Fruit fly (Drosophila melanogaster) whole organism, embryonic: ENCODE results near the gene CG1074.
A peak's percentile ranks its signal among the peaks of the same experiment; 100 is the strongest.

Experiments
- Bdp1 ChIP-seq: fragments of 200-800 bp; sonication (Bioruptor generic); optimal IDR thresholded peaks from 3 replicates; lab custom pipeline; 2016; ENCODE audit warnings: missing biosample characterization, missing genetic modification characterization
- Bgb ChIP-seq: fragments of 200-800 bp; sonication (Bioruptor generic); IDR thresholded peaks from 2 replicates; pipeline ENCODE4 v1.3.6; 2022; ENCODE audit warnings: missing biosample characterization, missing genetic modification characterization; ENCODE audit not compliant: partially characterized antibody
- CG1024 ChIP-seq: fragments of 200-800 bp; sonication (Bioruptor generic); IDR thresholded peaks from 2 replicates; pipeline ENCODE4 v1.3.6; 2022; ENCODE audit warnings: missing biosample characterization, missing genetic modification characterization
- CG11456 ChIP-seq: fragments of 200-800 bp; sonication (Bioruptor generic); IDR thresholded peaks from 3 replicates; pipeline ENCODE4 v1.3.6; 2022; ENCODE audit warnings: missing biosample characterization, missing genetic modification characterization
- CG12769 ChIP-seq: fragments of 200-800 bp; sonication (Bioruptor generic); optimal IDR thresholded peaks from 2 replicates; lab custom pipeline; 2019; ENCODE audit warnings: missing biosample characterization, mild to moderate bottlenecking, missing genetic modification characterization, moderate library complexity
- CG13894 ChIP-seq: fragments of 200-800 bp; sonication (Bioruptor generic); optimal IDR thresholded peaks from 3 replicates; lab custom pipeline; 2018; ENCODE audit warnings: missing biosample characterization, mild to moderate bottlenecking, missing genetic modification characterization, moderate library complexity
- CG15073 ChIP-seq: fragments of 200-800 bp; sonication (Bioruptor generic); optimal IDR thresholded peaks from 2 replicates; lab custom pipeline; 2016; ENCODE audit warnings: missing biosample characterization, missing genetic modification characterization
- CG15514 ChIP-seq: fragments of 200-800 bp; sonication (Bioruptor generic); optimal IDR thresholded peaks from 3 replicates; lab custom pipeline; 2017; ENCODE audit warnings: missing biosample characterization, missing genetic modification characterization, mild to moderate bottlenecking, moderate library complexity, missing genetic modification reagents
- CG17359 ChIP-seq: fragments of 200-800 bp; sonication (Bioruptor generic); optimal IDR thresholded peaks from 3 replicates; lab custom pipeline; 2018; ENCODE audit warnings: missing biosample characterization, mild to moderate bottlenecking, missing genetic modification characterization, moderate library complexity
- CG17829 ChIP-seq: fragments of 200-800 bp; optimal IDR thresholded peaks from 2 replicates; lab custom pipeline; 2019; ENCODE audit warnings: missing biosample characterization, mild to moderate bottlenecking, missing genetic modification characterization, moderate library complexity
- CG1832 ChIP-seq: fragments of 200-800 bp; sonication (Bioruptor generic); optimal IDR thresholded peaks from 2 replicates; lab custom pipeline; 2017; ENCODE audit warnings: missing biosample characterization, mild to moderate bottlenecking, missing genetic modification characterization, inconsistent platforms
- CG18619 ChIP-seq: fragments of 200-800 bp; sonication (Bioruptor generic); optimal IDR thresholded peaks from 3 replicates; lab custom pipeline; 2017; ENCODE audit warnings: missing biosample characterization, mild to moderate bottlenecking, missing genetic modification characterization
- CG2202 ChIP-seq: fragments of 200-800 bp; sonication (Bioruptor generic); optimal IDR thresholded peaks from 2 replicates; lab custom pipeline; 2018; ENCODE audit warnings: missing biosample characterization, mild to moderate bottlenecking, missing genetic modification characterization
- CG3163 ChIP-seq: fragments of 200-800 bp; sonication (Bioruptor generic); optimal IDR thresholded peaks from 3 replicates; lab custom pipeline; 2016; ENCODE audit warnings: missing biosample characterization, missing genetic modification characterization
- CG34422 ChIP-seq: fragments of 200-800 bp; sonication (Bioruptor generic); IDR thresholded peaks from 3 replicates; pipeline ENCODE4 v1.3.6; 2022; ENCODE audit warnings: missing biosample characterization, missing genetic modification characterization
- CG5180 ChIP-seq: fragments of 200-800 bp; sonication (Bioruptor generic); optimal IDR thresholded peaks from 3 replicates; lab custom pipeline; 2017; ENCODE audit warnings: missing biosample characterization, missing genetic modification characterization, mild to moderate bottlenecking, moderate library complexity, missing genetic modification reagents
- CG8089 ChIP-seq: fragments of 200-800 bp; sonication (Bioruptor generic); optimal IDR thresholded peaks from 3 replicates; lab custom pipeline; 2016; ENCODE audit warnings: missing biosample characterization, missing genetic modification characterization
- CG8290 ChIP-seq, 3 experiments: fragments of 200-800 bp; sonication (Bioruptor generic); optimal IDR thresholded peaks; 2 replicates each; lab custom pipeline; 2016 to 2019; ENCODE audit warnings: missing biosample characterization in 3 of 3, missing genetic modification characterization in 3 of 3, mild to moderate bottlenecking in 2 of 3, moderate library complexity in 1 of 3
- Dfd ChIP-seq, 2 experiments: fragments of >200 bp; optimal IDR thresholded peaks; 2 replicates each; lab custom pipeline; 2017; ENCODE audit warnings: missing biosample characterization in 2 of 2, missing genetic modification characterization in 2 of 2
- Eip74EF ChIP-seq, 2 experiments: fragments of 200-800 bp in 1 of 2; fragments of >200 bp in 1 of 2; sonication (Bioruptor generic) in 1 of 2; optimal IDR thresholded peaks; 2 replicates each; lab custom pipeline; 2017 to 2019; ENCODE audit warnings: missing biosample characterization in 2 of 2, missing genetic modification characterization in 2 of 2, mild to moderate bottlenecking in 1 of 2, moderate library complexity in 1 of 2
- Hand ChIP-seq: fragments of 200-800 bp; sonication (Bioruptor generic); optimal IDR thresholded peaks from 2 replicates; lab custom pipeline; 2017; ENCODE audit warnings: mild to moderate bottlenecking, missing biosample characterization, missing genetic modification reagents, missing genetic modification characterization
- Hmx ChIP-seq: fragments of 200-800 bp; sonication (Bioruptor generic); optimal IDR thresholded peaks from 2 replicates; lab custom pipeline; 2016; ENCODE audit warnings: missing biosample characterization, missing genetic modification characterization
- Hr51 ChIP-seq, 2 experiments: fragments of 200-800 bp; sonication (Bioruptor generic); optimal IDR thresholded peaks; 2 replicates in 1 of 2; 3 replicates in 1 of 2; lab custom pipeline; 2016 to 2018; ENCODE audit warnings: missing biosample characterization in 2 of 2, missing genetic modification characterization in 2 of 2, mild to moderate bottlenecking in 1 of 2, moderate library complexity in 1 of 2
- Hsf ChIP-seq: fragments of 200-800 bp; sonication (Bioruptor generic); optimal IDR thresholded peaks from 3 replicates; lab custom pipeline; 2016; ENCODE audit warnings: missing biosample characterization, missing genetic modification characterization
- MESR4 ChIP-seq: fragments of 200-800 bp; sonication (Bioruptor generic); optimal IDR thresholded peaks from 2 replicates; lab custom pipeline; 2018; ENCODE audit warnings: missing biosample characterization, mild to moderate bottlenecking, missing genetic modification characterization, moderate library complexity
- Med ChIP-seq: fragments of 200-800 bp; sonication (Bioruptor generic); peaks from one replicate; lab custom pipeline; 2016; ENCODE audit warnings: missing biosample characterization, missing genetic modification characterization, mild to moderate bottlenecking, inconsistent platforms, moderate library complexity
- Mrtf ChIP-seq: fragments of 200-800 bp; sonication (Bioruptor generic); IDR thresholded peaks from 3 replicates; pipeline ENCODE4 v1.3.6; 2022; ENCODE audit warnings: missing biosample characterization, missing genetic modification characterization
- NFAT ChIP-seq: fragments of 200-800 bp; sonication (Bioruptor generic); IDR thresholded peaks from 2 replicates; pipeline ENCODE4 v1.3.6; 2022; ENCODE audit warnings: missing biosample characterization, missing genetic modification characterization
- Poxn ChIP-seq: fragments of 200-800 bp; sonication (Bioruptor generic); IDR thresholded peaks from 2 replicates; pipeline ENCODE4 v1.3.6; 2022; ENCODE audit warnings: missing biosample characterization, missing genetic modification characterization
- Sry-β ChIP-seq: fragments of 200-800 bp; sonication (Bioruptor generic); optimal IDR thresholded peaks from 2 replicates; lab custom pipeline; 2018; ENCODE audit warnings: missing biosample characterization, mild to moderate bottlenecking, missing genetic modification characterization, moderate library complexity
- Stat92E ChIP-seq, 3 experiments: fragments of >200 bp in 2 of 3; fragments of 200-800 bp in 1 of 3; sonication (Bioruptor generic) in 1 of 3; optimal IDR thresholded peaks; 2 replicates each; lab custom pipeline; 2017 to 2019; ENCODE audit warnings: missing biosample characterization in 3 of 3, missing genetic modification characterization in 3 of 3, mild to moderate bottlenecking in 1 of 3, moderate library complexity in 1 of 3
- Trl ChIP-seq, 3 experiments: fragments of >200 bp in 2 of 3; fragments of 200-800 bp in 1 of 3; sonication (Bioruptor generic) in 1 of 3; optimal IDR thresholded peaks; 2 replicates in 1 of 3; 3 replicates in 2 of 3; lab custom pipeline; 2016 to 2017; ENCODE audit warnings: missing biosample characterization in 1 of 3, missing genetic modification characterization in 1 of 3
- amos ChIP-seq: fragments of 200-800 bp; sonication (Bioruptor generic); IDR thresholded peaks from 2 replicates; pipeline ENCODE4 v1.3.6; 2022; ENCODE audit warnings: missing biosample characterization, missing genetic modification characterization; ENCODE audit not compliant: partially characterized antibody
- ap ChIP-seq: fragments of 200-800 bp; sonication (Bioruptor generic); IDR thresholded peaks from 2 replicates; pipeline ENCODE4 v1.3.6; 2022; ENCODE audit warnings: missing biosample characterization, missing genetic modification characterization
- cad ChIP-seq: fragments of >200 bp; optimal IDR thresholded peaks from 2 replicates; lab custom pipeline; 2017; ENCODE audit warnings: missing biosample characterization, missing genetic modification characterization
- cato ChIP-seq: fragments of 200-800 bp; sonication (Bioruptor generic); optimal IDR thresholded peaks from 2 replicates; lab custom pipeline; 2016; ENCODE audit warnings: missing biosample characterization, missing genetic modification characterization, borderline replicate concordance
- cg ChIP-seq: fragments of 200-800 bp; sonication (Bioruptor generic); optimal IDR thresholded peaks from 3 replicates; lab custom pipeline; 2019; ENCODE audit warnings: missing biosample characterization, mild to moderate bottlenecking, missing genetic modification characterization, moderate library complexity
- gsb ChIP-seq: fragments of 200-800 bp; sonication (Bioruptor generic); IDR thresholded peaks from 2 replicates; pipeline ENCODE4 v1.3.6; 2022; ENCODE audit warnings: missing biosample characterization, missing genetic modification characterization
- hkb ChIP-seq, 2 experiments: fragments of 200-800 bp in 1 of 2; fragments of >200 bp in 1 of 2; sonication (Bioruptor generic) in 1 of 2; IDR thresholded peaks in 1 of 2; optimal IDR thresholded peaks in 1 of 2; 2 replicates each; pipeline versions ENCODE4 v1.3.6 to Lab custom; 2017 to 2022; ENCODE audit warnings: missing biosample characterization in 1 of 2, missing genetic modification characterization in 1 of 2
- kah ChIP-seq: fragments of 200-800 bp; sonication (Bioruptor generic); optimal IDR thresholded peaks from 2 replicates; lab custom pipeline; 2018; ENCODE audit warnings: missing biosample characterization, mild to moderate bottlenecking, missing genetic modification characterization
- phol ChIP-seq: fragments of 200-800 bp; sonication (Bioruptor generic); optimal IDR thresholded peaks from 3 replicates; lab custom pipeline; 2018; ENCODE audit warnings: missing biosample characterization, mild to moderate bottlenecking, missing genetic modification characterization, moderate library complexity
- pros ChIP-seq: fragments of 200-800 bp; sonication (Bioruptor generic); optimal IDR thresholded peaks from 3 replicates; lab custom pipeline; 2019; ENCODE audit warnings: missing biosample characterization, mild to moderate bottlenecking, missing genetic modification characterization, moderate library complexity
- sc ChIP-seq, 3 experiments: fragments of >200 bp in 2 of 3; fragments of 200-800 bp in 1 of 3; sonication (Bioruptor generic) in 1 of 3; optimal IDR thresholded peaks; 2 replicates in 2 of 3; 3 replicates in 1 of 3; lab custom pipeline; 2017; ENCODE audit warnings: mild to moderate bottlenecking in 1 of 3, missing biosample characterization in 1 of 3, missing genetic modification characterization in 1 of 3, missing genetic modification reagents in 1 of 3
- sd ChIP-seq: fragments of 200-800 bp; sonication (Bioruptor generic); optimal IDR thresholded peaks from 3 replicates; lab custom pipeline; 2018; ENCODE audit warnings: missing biosample characterization, mild to moderate bottlenecking, missing genetic modification characterization, moderate library complexity
- vfl ChIP-seq: fragments of 200-800 bp; sonication (Bioruptor generic); optimal IDR thresholded peaks from 2 replicates; lab custom pipeline; 2016; ENCODE audit warnings: missing biosample characterization, missing genetic modification characterization
- vvl ChIP-seq: fragments of 200-800 bp; sonication (Bioruptor generic); IDR thresholded peaks from 2 replicates; pipeline ENCODE4 v1.3.6; 2022; ENCODE audit warnings: missing biosample characterization, missing genetic modification characterization
- zen2 ChIP-seq: fragments of 200-800 bp; sonication (Bioruptor generic); IDR thresholded peaks from 3 replicates; pipeline ENCODE4 v1.3.6; 2022; ENCODE audit warnings: missing biosample characterization, missing genetic modification characterization; ENCODE audit not compliant: partially characterized antibody

The CG1074 gene

DNA sequence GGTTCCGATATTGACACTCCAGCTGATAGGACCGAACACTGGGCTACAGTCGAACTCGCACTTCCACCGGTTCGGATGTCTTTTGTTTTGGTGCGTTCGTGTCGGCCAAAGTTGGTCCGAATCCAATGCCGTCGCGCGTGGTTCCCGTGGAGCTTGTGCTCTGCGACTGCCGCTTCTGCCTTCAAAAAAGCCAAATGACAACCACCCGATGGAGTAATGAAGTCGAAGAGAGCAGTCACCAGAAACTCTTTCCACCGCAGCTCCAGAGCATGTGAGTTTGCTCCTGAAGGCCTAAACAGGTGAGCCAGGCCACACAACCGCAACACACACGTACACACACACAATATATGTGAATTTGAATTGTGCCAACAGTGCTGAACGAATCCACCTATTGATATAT lies 39.6 kb upstream of the CG1074 start, which contains the start of gene CG34112:
Gene CG34112 (minus strand): TSS at position 143 of the 400 bp plus-strand sequence.
- TF ChIP-seq kah (GFP tag; lab: Kevin White, UChicago) (no peak), Stat92E (GFP tag; optimal IDR thresholded peaks at IDR 0.05; lab: Kevin White, UChicago) (no peak), CG13894 (tag; lab: Kevin White, UChicago) (no peak), ap (GFP tag; lab: Robert Waterston, UW) (no peak), Hand (GFP tag; lab: Kevin White, UChicago) (no peak), sd (tag; lab: Kevin White, UChicago) (no peak), Dfd (GFP tag; optimal IDR thresholded peaks at IDR 0.05; lab: Kevin White, UChicago) (no peak), Hr51 (GFP tag; optimal IDR thresholded peaks at IDR 0.05; lab: Kevin White, UChicago) (no peak), CG12769 (tag; lab: Kevin White, UChicago) (peak; percentile 88), pros (no peak), Bdp1 (GFP tag; lab: Kevin White, UChicago) (no peak), Hsf (GFP tag; lab: Kevin White, UChicago) (no peak), cato (GFP tag; lab: Kevin White, UChicago) (no peak), sc (optimal IDR thresholded peaks at IDR 0.05; lab: Kevin White, UChicago) (no peak), sc (GFP tag; optimal IDR thresholded peaks at IDR 0.05; lab: Kevin White, UChicago) (no peak), Eip74EF (GFP tag; optimal IDR thresholded peaks at IDR 0.05; lab: Kevin White, UChicago) (no peak), Poxn (no peak), Trl (optimal IDR thresholded peaks at IDR 0.05; lab: Kevin White, UChicago) (peak in 1 of 2 experiments; percentile 6), Trl (GFP tag; optimal IDR thresholded peaks at IDR 0.05; lab: Kevin White, UChicago) (no peak), CG18619 (no peak), CG3163 (GFP tag; lab: Kevin White, UChicago) (peak; percentile 17), Bgb (GFP tag; lab: Robert Waterston, UW) (no peak), NFAT (peak; percentile 17; the same call in 1 of the 2 replicates), cad (GFP tag; lab: Kevin White, UChicago) (no peak), CG17359 (tag; lab: Kevin White, UChicago) (peak; percentile 1), hkb (optimal IDR thresholded peaks at IDR 0.05; lab: Kevin White, UChicago) (no peak), hkb (GFP tag; IDR thresholded peaks at IDR 0.05; lab: Robert Waterston, UW) (0 out of 2 replicates have a peak, but pooled peaks have one; percentile 13), CG2202 (tag; lab: Kevin White, UChicago) (no peak), MESR4 (no peak), Sry-β (GFP tag; lab: Kevin White, UChicago) (no peak), CG15073 (no peak), CG8089 (no peak), gsb (no peak), CG8290 (GFP tag; optimal IDR thresholded peaks at IDR 0.05; lab: Kevin White, UChicago) (no peak), CG8290 (tag; optimal IDR thresholded peaks at IDR 0.05; lab: Kevin White, UChicago) (peak in 1 of 2 experiments; percentile 33), CG15514 (GFP tag; lab: Kevin White, UChicago) (peak; percentile 24), CG1024 (GFP tag; lab: Robert Waterston, UW) (no peak), CG1832 (GFP tag; lab: Kevin White, UChicago) (no peak), amos (GFP tag; lab: Robert Waterston, UW) (no peak), Med (GFP tag; lab: Kevin White, UChicago) (peak; percentile 57), CG11456 (GFP tag; lab: Robert Waterston, UW) (no peak), vvl (GFP tag; lab: Robert Waterston, UW) (0 out of 2 replicates have a peak, but pooled peaks have one; percentile 28), phol (tag; lab: Kevin White, UChicago) (no peak), CG34422 (no peak), Hmx (GFP tag; lab: Kevin White, UChicago) (no peak), CG17829 (no peak), vfl (GFP tag; lab: Kevin White, UChicago) (no peak), CG5180 (GFP tag; lab: Kevin White, UChicago) (peak; percentile 83), zen2 (GFP tag; lab: Robert Waterston, UW) (no peak), Mrtf (no peak), cg (GFP tag; lab: Kevin White, UChicago) (peak; percentile 32)
